Worm (Caenorhabditis elegans) whole organism, late embryonic: ENCODE data around the gene atf-7.

ENCODE experiments used
- F13H6.1 ChIP-seq: sonication (generic microtip); optimal IDR thresholded peaks from 2 replicates; lab custom pipeline; 2016; ENCODE audit warnings: missing genetic modification characterization, missing compliant biosample characterization
- K02D7.2 ChIP-seq: sonication (generic microtip); optimal IDR thresholded peaks from 2 replicates; lab custom pipeline; 2017; ENCODE audit warnings: mild to moderate bottlenecking, missing genetic modification characterization, missing compliant biosample characterization
- K09A11.1 ChIP-seq: sonication (generic microtip); optimal IDR thresholded peaks from 2 replicates; lab custom pipeline; 2017; ENCODE audit warnings: antibody characterized with exemption, mild to moderate bottlenecking, missing genetic modification characterization, missing compliant biosample characterization; ENCODE audit not compliant: insufficient read depth
- T23F11.4 ChIP-seq: fragments of 200-800 bp; sonication (Bioruptor generic); optimal IDR thresholded peaks from 2 replicates; lab custom pipeline; 2018; ENCODE audit warnings: mild to moderate bottlenecking, missing genetic modification characterization, missing compliant biosample characterization
- ama-1 ChIP-seq: fragments of 150-350 bp; optimal IDR thresholded peaks from 2 replicates; lab custom pipeline; 2014
- ceh-14 ChIP-seq: sonication (generic microtip); optimal IDR thresholded peaks from 2 replicates; lab custom pipeline; 2016; ENCODE audit warnings: missing genotype, missing genetic modification characterization, missing compliant biosample characterization
- ceh-19 ChIP-seq: fragments of 200-800 bp; sonication (Bioruptor generic); optimal IDR thresholded peaks from 2 replicates; lab custom pipeline; 2018; ENCODE audit warnings: mild to moderate bottlenecking, missing genetic modification characterization, missing compliant biosample characterization
- ceh-2 ChIP-seq: sonication (generic microtip); optimal IDR thresholded peaks from 2 replicates; lab custom pipeline; 2016; ENCODE audit warnings: missing genotype, missing genetic modification characterization, missing compliant biosample characterization
- ceh-22 ChIP-seq: sonication (generic microtip); optimal IDR thresholded peaks from 2 replicates; lab custom pipeline; 2017; ENCODE audit warnings: missing biosample characterization, missing genetic modification characterization
- ceh-24 ChIP-seq: sonication (generic microtip); optimal IDR thresholded peaks from 2 replicates; lab custom pipeline; 2016; ENCODE audit warnings: mild to moderate bottlenecking, missing genetic modification characterization, missing compliant biosample characterization
- ceh-31 ChIP-seq: sonication (generic microtip); optimal IDR thresholded peaks from 2 replicates; lab custom pipeline; 2016; ENCODE audit warnings: missing genetic modification characterization, missing compliant biosample characterization
- ceh-48 ChIP-seq: sonication (generic microtip); optimal IDR thresholded peaks from 2 replicates; lab custom pipeline; 2016; ENCODE audit warnings: missing genetic modification characterization, inconsistent platforms, missing compliant biosample characterization
- dmd-4 ChIP-seq: sonication (generic microtip); optimal IDR thresholded peaks from 2 replicates; lab custom pipeline; 2016; ENCODE audit warnings: borderline replicate concordance, missing genetic modification characterization, missing compliant biosample characterization
- elt-2 ChIP-seq: sonication (generic microtip); optimal IDR thresholded peaks from 2 replicates; lab custom pipeline; 2016; ENCODE audit warnings: missing genetic modification reagents, missing genetic modification characterization, missing compliant biosample characterization
- ets-4 ChIP-seq: sonication (generic microtip); optimal IDR thresholded peaks from 2 replicates; lab custom pipeline; 2016; ENCODE audit warnings: missing genetic modification characterization, missing compliant biosample characterization
- fax-1 ChIP-seq: sonication (generic microtip); optimal IDR thresholded peaks from 2 replicates; lab custom pipeline; 2016; ENCODE audit warnings: missing genotype, missing genetic modification characterization, missing compliant biosample characterization
- fkh-10 ChIP-seq: fragments of 150-350 bp; optimal IDR thresholded peaks from 2 replicates; lab custom pipeline; 2014; ENCODE audit warnings: missing biosample characterization, missing genetic modification reagents, missing genetic modification characterization
- fkh-6 ChIP-seq: sonication (generic microtip); optimal IDR thresholded peaks from 2 replicates; lab custom pipeline; 2016; ENCODE audit warnings: missing genetic modification characterization, missing compliant biosample characterization
- hlh-13 ChIP-seq: fragments of 200-800 bp; sonication (Bioruptor generic); optimal IDR thresholded peaks from 2 replicates; lab custom pipeline; 2018; ENCODE audit warnings: mild to moderate bottlenecking, missing genetic modification characterization, missing compliant biosample characterization
- hlh-6 ChIP-seq: sonication (generic microtip); optimal IDR thresholded peaks from 2 replicates; lab custom pipeline; 2016; ENCODE audit warnings: missing genotype, missing genetic modification characterization, missing compliant biosample characterization
- hlh-8 ChIP-seq: sonication (generic microtip); optimal IDR thresholded peaks from 2 replicates; lab custom pipeline; 2016; ENCODE audit warnings: missing genotype, missing genetic modification characterization, missing compliant biosample characterization
- lim-6 ChIP-seq: sonication (generic microtip); optimal IDR thresholded peaks from 2 replicates; lab custom pipeline; 2016; ENCODE audit warnings: missing genetic modification characterization, missing compliant biosample characterization
- lin-11 ChIP-seq: fragments of 200-800 bp; sonication (Bioruptor generic); optimal IDR thresholded peaks from 2 replicates; lab custom pipeline; 2018; ENCODE audit warnings: mild to moderate bottlenecking, missing genetic modification characterization, missing compliant biosample characterization
- mec-3 ChIP-seq: sonication (generic microtip); optimal IDR thresholded peaks from 2 replicates; lab custom pipeline; 2016; ENCODE audit warnings: borderline replicate concordance, missing genetic modification characterization, missing compliant biosample characterization
- nhr-11 ChIP-seq: fragments of 150-350 bp; optimal IDR thresholded peaks from 2 replicates; lab custom pipeline; 2014; ENCODE audit warnings: missing biosample characterization, missing genetic modification characterization
- pat-9 ChIP-seq: fragments of 200-800 bp; sonication (Bioruptor generic); optimal IDR thresholded peaks from 2 replicates; lab custom pipeline; 2018; ENCODE audit warnings: mild to moderate bottlenecking, missing genetic modification characterization, moderate library complexity, missing compliant biosample characterization
- pqm-1 ChIP-seq: sonication (generic microtip); optimal IDR thresholded peaks from 2 replicates; lab custom pipeline; 2016; ENCODE audit warnings: missing genetic modification characterization, missing compliant biosample characterization
- pros-1 ChIP-seq: fragments of 150-350 bp; optimal IDR thresholded peaks from 2 replicates; lab custom pipeline; 2014; ENCODE audit warnings: missing biosample characterization, missing genetic modification reagents, missing genetic modification characterization
- ref-2 ChIP-seq: sonication (generic microtip); optimal IDR thresholded peaks from 2 replicates; lab custom pipeline; 2016; ENCODE audit warnings: missing genetic modification characterization, missing compliant biosample characterization
- sdc-2 ChIP-seq: sonication (generic microtip); optimal IDR thresholded peaks from 2 replicates; lab custom pipeline; 2016; ENCODE audit warnings: missing genotype, missing genetic modification characterization, missing compliant biosample characterization
- syd-9 ChIP-seq: sonication (generic microtip); optimal IDR thresholded peaks from 2 replicates; lab custom pipeline; 2016; ENCODE audit warnings: mild to moderate bottlenecking, missing genetic modification characterization, moderate library complexity, missing compliant biosample characterization
- ttx-3 ChIP-seq: sonication (generic microtip); optimal IDR thresholded peaks from 2 replicates; lab custom pipeline; 2016; ENCODE audit warnings: missing genetic modification reagents, missing genetic modification characterization, missing compliant biosample characterization
- unc-3 ChIP-seq, 2 experiments: fragments of 200-800 bp in 1 of 2; sonication (Bioruptor generic) in 1 of 2; sonication (generic microtip) in 1 of 2; conservative IDR thresholded peaks in 1 of 2; optimal IDR thresholded peaks in 1 of 2; 2 replicates each; pipeline versions ENCODE4 v1.3.6 to Lab custom; 2016 to 2022; ENCODE audit warnings: missing compliant biosample characterization in 2 of 2, missing genetic modification characterization in 2 of 2, missing genetic modification reagents in 1 of 2
- unc-42 ChIP-seq: sonication (generic microtip); optimal IDR thresholded peaks from 2 replicates; lab custom pipeline; 2016; ENCODE audit warnings: missing genotype, missing genetic modification characterization, missing compliant biosample characterization
- unc-86 ChIP-seq: sonication (generic microtip); optimal IDR thresholded peaks from 2 replicates; lab custom pipeline; 2016; ENCODE audit warnings: missing genetic modification characterization, missing compliant biosample characterization
- ztf-16 ChIP-seq: sonication (generic microtip); optimal IDR thresholded peaks from 2 replicates; lab custom pipeline; 2017; ENCODE audit warnings: missing genetic modification characterization, missing compliant biosample characterization

Gene atf-7

ce11 chrIII:4506590-4507128 is 7.8 kb upstream of the atf-7 start:
- TF ChIP-seq fax-1 (tag; lab: Kevin White, UChicago) (no peak), K09A11.1 (tag; lab: Kevin White, UChicago) (no peak), dmd-4 (tag; lab: Kevin White, UChicago) (no peak), hlh-6 (tag; lab: Kevin White, UChicago) (no peak), ztf-16 (no peak), ets-4 (tag; lab: Kevin White, UChicago) (no peak), pat-9 (tag; lab: Kevin White, UChicago) (no peak), ceh-22 (tag; lab: Kevin White, UChicago) (no peak)

- TF ChIP-seq elt-2 (tag; lab: Kevin White, UChicago) (peak; percentile 89), syd-9 (tag; lab: Kevin White, UChicago) (no peak)
- TF ChIP-seq, all 69 proteins: peak for 1
These were observed 7.3 kb upstream of the atf-7 start for ce11 chrIII:4506140-4506539.

ce11 chrIII:4505726-4506125 is 6.9 kb upstream of the atf-7 start:
- peak; percentile 4 for TF ChIP-seq lim-6 (tag; lab: Kevin White, UChicago)
- TF ChIP-seq ceh-31, result peak; percentile 69
- no peak for TF ChIP-seq F13H6.1 (tag; lab: Kevin White, UChicago)
- TF ChIP-seq nhr-11 (tag; lab: Kevin White, UChicago), result no peak
- TF ChIP-seq unc-86 (tag; lab: Kevin White, UChicago), result no peak
- TF ChIP-seq unc-3 (GFP tag; conservative IDR thresholded peaks at IDR 0.05; lab: Robert Waterston, UW), result no peak
- no peak for TF ChIP-seq unc-3 (tag; optimal IDR thresholded peaks at IDR 0.05; lab: Kevin White, UChicago)
- TF ChIP-seq ceh-24 (tag; lab: Kevin White, UChicago), result no peak
- TF ChIP-seq ceh-19 (GFP tag; lab: Kevin White, UChicago), result no peak
- TF ChIP-seq lin-11 (tag; lab: Kevin White, UChicago), result no peak
- no peak for TF ChIP-seq ceh-48 (tag; lab: Kevin White, UChicago)
- no peak for TF ChIP-seq K09A11.1 (tag; lab: Kevin White, UChicago)
- no peak for TF ChIP-seq ama-1 (lab: Kevin White, UChicago)
- TF ChIP-seq hlh-8 (tag; lab: Kevin White, UChicago), result no peak
- TF ChIP-seq ceh-14 (tag; lab: Kevin White, UChicago), result peak; percentile 54
- no peak for TF ChIP-seq ref-2 (tag; lab: Kevin White, UChicago)
- no peak for TF ChIP-seq sdc-2 (tag; lab: Kevin White, UChicago)
- no peak for TF ChIP-seq fkh-10 (GFP tag; lab: Kevin White, UChicago)
- no peak for TF ChIP-seq ets-4 (tag; lab: Kevin White, UChicago)
- no peak for TF ChIP-seq T23F11.4
- TF ChIP-seq fkh-6 (tag; lab: Kevin White, UChicago), result no peak
- no peak for TF ChIP-seq pqm-1 (tag; lab: Kevin White, UChicago)
- no peak for TF ChIP-seq mec-3 (tag; lab: Kevin White, UChicago)
- TF ChIP-seq pat-9 (tag; lab: Kevin White, UChicago), result no peak
- TF ChIP-seq unc-42 (tag; lab: Kevin White, UChicago), result peak; percentile 96
- TF ChIP-seq ceh-22 (tag; lab: Kevin White, UChicago), result no peak
- no peak for TF ChIP-seq ztf-16
- peak; percentile 28 for TF ChIP-seq pros-1 (tag; lab: Kevin White, UChicago)
- TF ChIP-seq hlh-13 (GFP tag; lab: Kevin White, UChicago), result no peak
- no peak for TF ChIP-seq ceh-2 (tag; lab: Kevin White, UChicago)
- peak; percentile 12 for TF ChIP-seq K02D7.2 (tag; lab: Kevin White, UChicago)

ce11 chrIII:4504934-4505484 is 6.2 kb upstream of the atf-7 start:
- no peak for TF ChIP-seq ama-1 (lab: Kevin White, UChicago)
- no peak for TF ChIP-seq ceh-22 (tag; lab: Kevin White, UChicago)
- TF ChIP-seq fkh-10 (GFP tag; lab: Kevin White, UChicago), result no peak
- TF ChIP-seq hlh-13 (GFP tag; lab: Kevin White, UChicago), result no peak
- TF ChIP-seq pat-9 (tag; lab: Kevin White, UChicago), result no peak
- no peak for TF ChIP-seq ttx-3
